Fruit fly (Drosophila melanogaster) whole organism, embryonic: Measurements from ENCODE around the gene CG9150.

Source experiments
- Bgb ChIP-seq: fragments of 200-800 bp; sonication (Bioruptor generic); IDR thresholded peaks from 2 replicates; pipeline ENCODE4 v1.3.6; 2022; ENCODE audit warnings: missing biosample characterization, missing genetic modification characterization; ENCODE audit not compliant: partially characterized antibody
- CG11093 ChIP-seq: fragments of 200-800 bp; sonication (Bioruptor generic); IDR thresholded peaks from 3 replicates; pipeline ENCODE4 v1.3.6; 2022; ENCODE audit warnings: missing biosample characterization, missing genetic modification characterization
- CG11398 ChIP-seq: fragments of 200-800 bp; sonication (Bioruptor generic); optimal IDR thresholded peaks from 2 replicates; lab custom pipeline; 2016; ENCODE audit warnings: missing biosample characterization, missing genetic modification characterization
- CG12299 ChIP-seq: fragments of 200-800 bp; sonication (Bioruptor generic); optimal IDR thresholded peaks from 2 replicates; lab custom pipeline; 2018; ENCODE audit warnings: missing biosample characterization, mild to moderate bottlenecking, missing genetic modification characterization
- CG12942 ChIP-seq: fragments of 200-800 bp; sonication (Bioruptor generic); optimal IDR thresholded peaks from 3 replicates; lab custom pipeline; 2016; ENCODE audit warnings: missing biosample characterization, missing genetic modification characterization
- CG13624 ChIP-seq: fragments of 200-800 bp; sonication (Bioruptor generic); optimal IDR thresholded peaks from 2 replicates; lab custom pipeline; 2016; ENCODE audit warnings: missing biosample characterization, missing genetic modification characterization
- CG16779 ChIP-seq: fragments of 200-800 bp; sonication (Bioruptor generic); IDR thresholded peaks from 2 replicates; pipeline ENCODE4 v1.3.6; 2022; ENCODE audit warnings: missing biosample characterization, missing genetic modification characterization
- CG17186 ChIP-seq: fragments of 200-800 bp; sonication (Bioruptor generic); optimal IDR thresholded peaks from 3 replicates; lab custom pipeline; 2017; ENCODE audit warnings: missing biosample characterization, missing genetic modification reagents, missing genetic modification characterization
- CG17829 ChIP-seq: fragments of 200-800 bp; optimal IDR thresholded peaks from 2 replicates; lab custom pipeline; 2019; ENCODE audit warnings: missing biosample characterization, mild to moderate bottlenecking, missing genetic modification characterization, moderate library complexity
- CG18619 ChIP-seq: fragments of 200-800 bp; sonication (Bioruptor generic); optimal IDR thresholded peaks from 3 replicates; lab custom pipeline; 2017; ENCODE audit warnings: missing biosample characterization, mild to moderate bottlenecking, missing genetic modification characterization
- CG2116 ChIP-seq: fragments of 200-800 bp; sonication (Bioruptor generic); optimal IDR thresholded peaks from 3 replicates; lab custom pipeline; 2018; ENCODE audit warnings: missing biosample characterization, mild to moderate bottlenecking, missing genetic modification characterization
- CG2202 ChIP-seq: fragments of 200-800 bp; sonication (Bioruptor generic); optimal IDR thresholded peaks from 2 replicates; lab custom pipeline; 2018; ENCODE audit warnings: missing biosample characterization, mild to moderate bottlenecking, missing genetic modification characterization
- CG32532 ChIP-seq: fragments of 200-800 bp; sonication (Bioruptor generic); IDR thresholded peaks from 2 replicates; pipeline ENCODE4 v1.3.6; 2022; ENCODE audit warnings: missing biosample characterization, missing genetic modification characterization
- CG4617 ChIP-seq: fragments of 200-800 bp; sonication (Bioruptor generic); optimal IDR thresholded peaks from 3 replicates; lab custom pipeline; 2016; ENCODE audit warnings: missing biosample characterization, missing genetic modification characterization, borderline replicate concordance
- CG4730 ChIP-seq: fragments of 200-800 bp; sonication (Bioruptor generic); IDR thresholded peaks from 2 replicates; pipeline ENCODE4 v1.3.6; 2022; ENCODE audit warnings: missing biosample characterization, missing genetic modification characterization
- CG5245 ChIP-seq: fragments of 200-800 bp; sonication (Bioruptor generic); optimal IDR thresholded peaks from 3 replicates; lab custom pipeline; 2016; ENCODE audit warnings: missing biosample characterization, missing genetic modification characterization
- CG6254 ChIP-seq: fragments of 200-800 bp; sonication (Bioruptor generic); optimal IDR thresholded peaks from 3 replicates; lab custom pipeline; 2017; ENCODE audit warnings: mild to moderate bottlenecking, missing biosample characterization, missing genetic modification reagents, missing genetic modification characterization
- CG8281 ChIP-seq: fragments of 200-800 bp; sonication (Bioruptor generic); optimal IDR thresholded peaks from 2 replicates; lab custom pipeline; 2018; ENCODE audit warnings: missing biosample characterization, mild to moderate bottlenecking, missing genetic modification characterization, moderate library complexity
- CTCF ChIP-seq: fragments of 200-800 bp; sonication (Bioruptor generic); optimal IDR thresholded peaks from 2 replicates; lab custom pipeline; 2017; ENCODE audit warnings: missing biosample characterization, mild to moderate bottlenecking, missing genetic modification characterization, moderate library complexity
- D19B ChIP-seq: fragments of 200-800 bp; sonication (Bioruptor generic); optimal IDR thresholded peaks from 2 replicates; lab custom pipeline; 2017; ENCODE audit warnings: missing biosample characterization, mild to moderate bottlenecking, missing genetic modification characterization
- Dip3 ChIP-seq: fragments of 200-800 bp; sonication (Bioruptor generic); optimal IDR thresholded peaks from 3 replicates; lab custom pipeline; 2016; ENCODE audit warnings: missing biosample characterization, missing genetic modification characterization
- Ets65A ChIP-seq: fragments of 200-800 bp; sonication (Bioruptor generic); peaks from one replicate; lab custom pipeline; 2016; ENCODE audit warnings: missing biosample characterization, missing genetic modification characterization
- Fer1 ChIP-seq: fragments of 200-800 bp; sonication (Bioruptor generic); optimal IDR thresholded peaks from 2 replicates; lab custom pipeline; 2017; ENCODE audit warnings: missing biosample characterization, mild to moderate bottlenecking, missing genetic modification characterization
- GATAe ChIP-seq: fragments of 200-800 bp; sonication (Bioruptor generic); conservative IDR thresholded peaks from 2 replicates; pipeline ENCODE4 v1.3.6; 2022; ENCODE audit warnings: missing biosample characterization, missing genetic modification characterization
- HLH3B ChIP-seq: fragments of 200-800 bp; sonication (Bioruptor generic); IDR thresholded peaks from 2 replicates; pipeline ENCODE4 v1.3.6; 2022; ENCODE audit warnings: missing biosample characterization, missing genetic modification characterization
- Hey ChIP-seq: fragments of 200-800 bp; sonication (Bioruptor generic); optimal IDR thresholded peaks from 3 replicates; lab custom pipeline; 2018; ENCODE audit warnings: missing biosample characterization, mild to moderate bottlenecking, missing genetic modification characterization
- Hr78 ChIP-seq, 2 experiments: fragments of 200-800 bp in 1 of 2; fragments of >200 bp in 1 of 2; sonication (Bioruptor generic) in 1 of 2; optimal IDR thresholded peaks; 2 replicates each; lab custom pipeline; 2017 to 2019; ENCODE audit warnings: missing biosample characterization in 2 of 2, missing genetic modification characterization in 2 of 2, mild to moderate bottlenecking in 1 of 2, moderate library complexity in 1 of 2
- MTF-1 ChIP-seq: fragments of 200-800 bp; sonication (Bioruptor generic); optimal IDR thresholded peaks from 2 replicates; lab custom pipeline; 2018; ENCODE audit warnings: missing biosample characterization, mild to moderate bottlenecking, missing genetic modification characterization, borderline replicate concordance
- NfI ChIP-seq: fragments of 200-800 bp; sonication (Bioruptor generic); optimal IDR thresholded peaks from 3 replicates; lab custom pipeline; 2018; ENCODE audit warnings: missing biosample characterization, mild to moderate bottlenecking, missing genetic modification characterization, moderate library complexity
- Oaz ChIP-seq: fragments of 200-800 bp; sonication (Bioruptor generic); IDR thresholded peaks from 2 replicates; pipeline ENCODE4 v1.3.6; 2022; ENCODE audit warnings: missing biosample characterization, missing genetic modification characterization
- Ptx1 ChIP-seq: fragments of 200-800 bp; sonication (Bioruptor generic); IDR thresholded peaks from 2 replicates; pipeline ENCODE4 v1.3.6; 2022; ENCODE audit warnings: missing biosample characterization, missing genetic modification characterization
- Taf1 ChIP-seq: fragments of 200-800 bp; sonication (Bioruptor generic); IDR thresholded peaks from 2 replicates; pipeline ENCODE4 v1.3.6; 2022; ENCODE audit warnings: missing biosample characterization, missing genetic modification characterization
- Trl ChIP-seq, 3 experiments: fragments of >200 bp in 2 of 3; fragments of 200-800 bp in 1 of 3; sonication (Bioruptor generic) in 1 of 3; optimal IDR thresholded peaks; 2 replicates in 1 of 3; 3 replicates in 2 of 3; lab custom pipeline; 2016 to 2017; ENCODE audit warnings: missing biosample characterization in 1 of 3, missing genetic modification characterization in 1 of 3
- Vsx1 ChIP-seq: fragments of 200-800 bp; sonication (Bioruptor generic); optimal IDR thresholded peaks from 2 replicates; lab custom pipeline; 2017; ENCODE audit warnings: missing biosample characterization, mild to moderate bottlenecking, missing genetic modification characterization, missing genetic modification reagents
- ac ChIP-seq: fragments of 200-800 bp; sonication (Bioruptor generic); optimal IDR thresholded peaks from 3 replicates; lab custom pipeline; 2017; ENCODE audit warnings: missing biosample characterization, mild to moderate bottlenecking, missing genetic modification characterization
- amos ChIP-seq: fragments of 200-800 bp; sonication (Bioruptor generic); IDR thresholded peaks from 2 replicates; pipeline ENCODE4 v1.3.6; 2022; ENCODE audit warnings: missing biosample characterization, missing genetic modification characterization; ENCODE audit not compliant: partially characterized antibody
- cas ChIP-seq: fragments of 200-800 bp; sonication (Bioruptor generic); IDR thresholded peaks from 2 replicates; pipeline ENCODE4 v1.3.6; 2022; ENCODE audit warnings: missing biosample characterization, missing genetic modification characterization
- cato ChIP-seq: fragments of 200-800 bp; sonication (Bioruptor generic); optimal IDR thresholded peaks from 2 replicates; lab custom pipeline; 2016; ENCODE audit warnings: missing biosample characterization, missing genetic modification characterization, borderline replicate concordance
- chif ChIP-seq, 2 experiments: fragments of 200-800 bp; sonication (Bioruptor generic); optimal IDR thresholded peaks; 3 replicates each; lab custom pipeline; 2016; ENCODE audit warnings: missing biosample characterization in 2 of 2, missing genetic modification characterization in 2 of 2
- dan ChIP-seq: fragments of 200-800 bp; sonication (Bioruptor generic); IDR thresholded peaks from 2 replicates; pipeline ENCODE4 v1.3.6; 2022; ENCODE audit warnings: missing biosample characterization, missing genetic modification characterization
- dati ChIP-seq: fragments of 200-800 bp; sonication (Bioruptor generic); IDR thresholded peaks from 2 replicates; pipeline ENCODE4 v1.3.6; 2022; ENCODE audit warnings: missing biosample characterization, missing genetic modification characterization
- fd96Cb ChIP-seq: fragments of 200-800 bp; sonication (Bioruptor generic); optimal IDR thresholded peaks from 2 replicates; lab custom pipeline; 2018; ENCODE audit warnings: missing biosample characterization, mild to moderate bottlenecking, missing genetic modification characterization, moderate library complexity
- gcm2 ChIP-seq: fragments of 200-800 bp; sonication (Bioruptor generic); optimal IDR thresholded peaks from 2 replicates; lab custom pipeline; 2016; ENCODE audit warnings: missing biosample characterization, missing genetic modification characterization
- hb ChIP-seq: fragments of 200-800 bp; sonication (Bioruptor generic); IDR thresholded peaks from 3 replicates; pipeline ENCODE4 v1.3.6; 2022; ENCODE audit warnings: missing biosample characterization, missing genetic modification characterization; ENCODE audit not compliant: partially characterized antibody
- kah ChIP-seq: fragments of 200-800 bp; sonication (Bioruptor generic); optimal IDR thresholded peaks from 2 replicates; lab custom pipeline; 2018; ENCODE audit warnings: missing biosample characterization, mild to moderate bottlenecking, missing genetic modification characterization
- knrl ChIP-seq: fragments of 200-800 bp; sonication (Bioruptor generic); IDR thresholded peaks from 3 replicates; pipeline ENCODE4 v1.3.6; 2022; ENCODE audit warnings: missing biosample characterization, missing genetic modification characterization; ENCODE audit not compliant: partially characterized antibody
- nau ChIP-seq: fragments of 200-800 bp; sonication (Bioruptor generic); optimal IDR thresholded peaks from 3 replicates; lab custom pipeline; 2017; ENCODE audit warnings: missing biosample characterization, mild to moderate bottlenecking, missing genetic modification characterization, missing genetic modification reagents
- so ChIP-seq: fragments of 200-800 bp; sonication (Bioruptor generic); IDR thresholded peaks from 3 replicates; pipeline ENCODE4 v1.3.6; 2022; ENCODE audit warnings: missing biosample characterization, missing genetic modification characterization
- z ChIP-seq: fragments of 200-800 bp; sonication (Bioruptor generic); IDR thresholded peaks from 3 replicates; pipeline ENCODE4 v1.3.6; 2022; ENCODE audit warnings: missing biosample characterization, missing genetic modification characterization

The CG9150 gene

DNA sequence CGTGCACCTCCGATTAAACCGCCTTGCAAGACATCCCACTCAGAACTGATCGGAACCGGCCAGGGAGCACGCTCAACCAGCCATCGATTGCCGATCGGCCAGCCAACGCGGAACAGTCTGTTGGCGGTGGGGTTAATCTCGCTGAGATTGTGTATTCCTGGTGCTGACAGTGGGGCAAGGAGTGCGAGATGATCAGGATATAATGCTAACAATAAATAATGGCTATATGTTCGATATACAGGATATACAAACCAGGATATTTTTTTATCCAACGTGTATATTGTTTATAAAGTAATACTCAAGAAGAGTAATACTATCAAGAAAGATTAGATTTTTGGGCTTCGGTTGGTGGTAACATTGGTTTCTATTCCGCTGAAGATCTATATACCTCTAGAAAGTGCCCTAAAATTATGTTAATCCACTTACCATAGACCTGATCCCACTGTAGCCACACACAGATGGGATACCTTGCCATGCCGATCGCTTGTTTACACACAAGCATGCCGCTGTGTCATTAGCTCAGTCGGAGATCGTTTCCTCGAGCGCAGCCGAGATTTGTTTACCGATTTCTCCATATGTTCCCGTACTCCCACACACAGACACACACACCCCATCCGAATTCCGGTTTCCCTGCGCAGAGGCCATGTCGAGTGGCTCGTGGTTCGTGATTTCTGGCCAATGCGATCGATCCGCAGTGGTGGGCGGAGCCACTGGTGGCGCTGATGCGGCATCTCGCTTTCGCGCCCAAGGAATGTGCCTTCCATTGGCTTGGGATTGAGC is 48.9 kb downstream of the CG9150 start, which contains the start of gene H2.0 (continued):
- TF ChIP-seq Oaz (GFP tag; lab: Robert Waterston, UW) (no peak), kah (peak; percentile 5), MTF-1 (GFP tag; lab: Kevin White, UChicago) (no peak), CG13624 (GFP tag; lab: Kevin White, UChicago) (no peak), Ptx1 (GFP tag; lab: Robert Waterston, UW) (0 out of 2 replicates have a peak, but pooled peaks have one; percentile 15), Trl (optimal IDR thresholded peaks at IDR 0.05; lab: Kevin White, UChicago) (no peak), Trl (GFP tag; optimal IDR thresholded peaks at IDR 0.05; lab: Kevin White, UChicago) (peak; percentile 6), CG2202 (tag; lab: Kevin White, UChicago) (peak; percentile 8), CG11398 (GFP tag; lab: Kevin White, UChicago) (no peak), CTCF (GFP tag; lab: Kevin White, UChicago) (no peak), dan (GFP tag; lab: Robert Waterston, UW) (no peak), Hey (tag; lab: Kevin White, UChicago) (no peak), ac (peak; percentile 24), CG2116 (GFP tag; lab: Kevin White, UChicago) (no peak), GATAe (GFP tag; lab: Robert Waterston, UW) (no peak), cas (GFP tag; lab: Robert Waterston, UW) (no peak), CG12942 (GFP tag; lab: Kevin White, UChicago) (no peak), Bgb (GFP tag; lab: Robert Waterston, UW) (0 out of 2 replicates have a peak, but pooled peaks have one; percentile 10), CG5245 (GFP tag; lab: Kevin White, UChicago) (no peak), nau (GFP tag; lab: Kevin White, UChicago) (no peak), amos (GFP tag; lab: Robert Waterston, UW) (no peak), z (peak; percentile 61; the same call in 1 of the 3 replicates), Dip3 (no peak), Hr78 (GFP tag; optimal IDR thresholded peaks at IDR 0.05; lab: Kevin White, UChicago) (no peak), cato (GFP tag; lab: Kevin White, UChicago) (no peak), CG32532 (GFP tag; lab: Robert Waterston, UW) (no peak), so (GFP tag; lab: Robert Waterston, UW) (no peak), CG12299 (no peak), gcm2 (GFP tag; lab: Kevin White, UChicago) (no peak), CG11093 (GFP tag; lab: Robert Waterston, UW) (no peak), Taf1 (GFP tag; lab: Robert Waterston, UW) (no peak), CG4730 (GFP tag; lab: Robert Waterston, UW) (no peak), CG17186 (GFP tag; lab: Kevin White, UChicago) (no peak), Fer1 (GFP tag; lab: Kevin White, UChicago) (no peak), chif (GFP tag; optimal IDR thresholded peaks at IDR 0.05; lab: Kevin White, UChicago) (peak in 1 of 2 experiments; percentile 49), CG4617 (no peak), CG16779 (GFP tag; lab: Robert Waterston, UW) (no peak), NfI (GFP tag; lab: Kevin White, UChicago) (peak; percentile 20), Vsx1 (GFP tag; lab: Kevin White, UChicago) (peak; percentile 50), dati (GFP tag; lab: Robert Waterston, UW) (no peak), HLH3B (GFP tag; lab: Robert Waterston, UW) (no peak), hb (GFP tag; lab: Robert Waterston, UW) (no peak), D19B (GFP tag; lab: Kevin White, UChicago) (no peak), Ets65A (GFP tag; lab: Kevin White, UChicago) (no peak), CG17829 (peak; percentile 52), CG6254 (no peak), knrl (GFP tag; lab: Robert Waterston, UW) (no peak), CG8281 (tag; lab: Kevin White, UChicago) (no peak), CG18619 (GFP tag; lab: Kevin White, UChicago) (no peak), fd96Cb (tag; lab: Kevin White, UChicago) (peak; percentile 38)
